Worm (Caenorhabditis elegans) whole organism, young adult: ENCODE data around the gene nmgp-1.

Source experiments
- aptf-2 ChIP-seq: fragments of 200-800 bp; sonication (Bioruptor generic); conservative IDR thresholded peaks from 2 replicates; pipeline ENCODE4 v1.3.6; 2022; ENCODE audit warnings: missing genetic modification reagents, missing genetic modification characterization, missing compliant biosample characterization
- ccch-3 ChIP-seq: fragments of 200-800 bp; sonication (Bioruptor generic); optimal IDR thresholded peaks from 2 replicates; lab custom pipeline; 2018; ENCODE audit warnings: mild to moderate bottlenecking, missing genetic modification characterization, missing compliant biosample characterization
- efl-1 ChIP-seq: fragments of 150-350 bp; optimal IDR thresholded peaks from 2 replicates; lab custom pipeline; 2014; ENCODE audit warnings: missing biosample characterization, missing genetic modification reagents, missing genetic modification characterization
- hlh-26 ChIP-seq: fragments of 200-800 bp; sonication (Bioruptor generic); conservative IDR thresholded peaks from 2 replicates; pipeline ENCODE4 v1.3.6; 2022; ENCODE audit warnings: missing genetic modification reagents, missing genetic modification characterization, missing compliant biosample characterization
- nhr-179 ChIP-seq: sonication (generic microtip); optimal IDR thresholded peaks from 2 replicates; lab custom pipeline; 2016; ENCODE audit warnings: mild to moderate bottlenecking, missing genetic modification characterization, missing compliant biosample characterization
- pha-4 ChIP-seq: fragments of 150-350 bp; sonication (generic microtip); optimal IDR thresholded peaks from 2 replicates; lab custom pipeline; 2014; ENCODE audit warnings: missing biosample characterization, missing genetic modification reagents, missing genetic modification characterization
- zim-3 ChIP-seq: sonication (generic microtip); optimal IDR thresholded peaks from 2 replicates; lab custom pipeline; 2017; ENCODE audit warnings: mild to moderate bottlenecking, missing genetic modification characterization, moderate library complexity, missing compliant biosample characterization

ce11 chrII:6262222-6262621, 1.6 kb downstream of the nmgp-1 start, which contains the start of gene F13H8.12:
- TF ChIP-seq aptf-2: no peak
- TF ChIP-seq nhr-179 (tag; lab: Kevin White, UChicago): no peak
- no peak for TF ChIP-seq efl-1
- TF ChIP-seq hlh-26 (GFP tag; lab: Robert Waterston, UW): no peak
- no peak for TF ChIP-seq zim-3 (tag; lab: Kevin White, UChicago)
- TF ChIP-seq pha-4 (tag; lab: Kevin White, UChicago): no peak
- TF ChIP-seq ccch-3 (GFP tag; lab: Kevin White, UChicago): no peak
